Worm (Caenorhabditis elegans): ENCODE data around the gene dnj-14.
A peak's percentile ranks its signal among the peaks of the same experiment; 100 is the strongest.

dnj-14 gene

ce11 chrX:4662293-4662825, 49.2 kb downstream of the dnj-14 start:
- TF ChIP-seq zip-4 (GFP tag; optimal IDR thresholded peaks at IDR 0.05) (peak; percentile 84), nhr-47 (tag; optimal IDR thresholded peaks at IDR 0.05) (peak; percentile 37), lsy-2 (tag; optimal IDR thresholded peaks at IDR 0.05) (peak; percentile 28 to 61), snu-23 (GFP tag; optimal IDR thresholded peaks at IDR 0.05) (peak; percentile 77), nhr-71 (tag; optimal IDR thresholded peaks at IDR 0.05) (peak; percentile 75), grh-1 (GFP tag; IDR thresholded peaks at IDR 0.05) (peak; percentile 54), xbp-1 (tag; optimal IDR thresholded peaks at IDR 0.05) (peak; percentile 66), swsn-7 (tag; optimal IDR thresholded peaks at IDR 0.05) (peak; percentile 49), skn-1 (tag; optimal IDR thresholded peaks at IDR 0.05) (peak; percentile 82), lin-35 (GFP tag; optimal IDR thresholded peaks at IDR 0.05) (peak in 1 of 2 experiments; percentile 36), lir-3 (tag; optimal IDR thresholded peaks at IDR 0.05; ENCODE audit: poor library complexity) (peak; percentile 18), mdl-1 (tag; optimal IDR thresholded peaks at IDR 0.05) (peak in 1 of 2 experiments; percentile 57), elt-3 (tag; optimal IDR thresholded peaks at IDR 0.05) (peak in 3 of 6 experiments; percentile 32 to 50 (median 39)), dsc-1 (tag; optimal IDR thresholded peaks at IDR 0.05) (no peak), dpl-1 (GFP tag; optimal IDR thresholded peaks at IDR 0.05) (peak; percentile 12 to 40 (median 38)), unc-98 (GFP tag; IDR thresholded peaks at IDR 0.05) (no peak), efl-3 (GFP tag; optimal IDR thresholded peaks at IDR 0.05) (no peak), lin-14 (GFP tag; optimal IDR thresholded peaks at IDR 0.05) (peak; percentile 85), unc-30 (tag; optimal IDR thresholded peaks at IDR 0.05) (no peak), nhr-19 (GFP tag; conservative IDR thresholded peaks at IDR 0.05) (peak; percentile 69), irx-1 (tag; optimal IDR thresholded peaks at IDR 0.05) (no peak), blmp-1 (tag; optimal IDR thresholded peaks at IDR 0.05) (peak; percentile 98), nhr-90 (tag; optimal IDR thresholded peaks at IDR 0.05; ENCODE audit: poor library complexity) (peak; percentile 66), mep-1 (tag; optimal IDR thresholded peaks at IDR 0.05) (peak; percentile 80), jun-1 (tag; optimal IDR thresholded peaks at IDR 0.05) (peak; percentile 13), tbx-2 (tag; optimal IDR thresholded peaks at IDR 0.05) (peak; percentile 61), nhr-85 (tag) (peak; percentile 95), C16A3.4 (tag; optimal IDR thresholded peaks at IDR 0.05) (peak; percentile 56), elt-2 (tag; optimal IDR thresholded peaks at IDR 0.05) (peak; percentile 77), efl-1 (optimal IDR thresholded peaks at IDR 0.05) (peak; percentile 31 to 53), efl-1 (GFP tag; optimal IDR thresholded peaks at IDR 0.05 in 1 of 2) (peak in 1 of 2 experiments; percentile 88), nhr-20 (tag; optimal IDR thresholded peaks at IDR 0.05) (peak; percentile 77), mab-9 (GFP tag; IDR thresholded peaks at IDR 0.05) (no peak), ceh-82 (tag; optimal IDR thresholded peaks at IDR 0.05) (peak; percentile 25 to 49 (median 37)), unc-130 (tag; optimal IDR thresholded peaks at IDR 0.05) (peak; percentile 13), rnt-1 (tag; optimal IDR thresholded peaks at IDR 0.05) (peak; percentile 22), nhr-77 (tag; optimal IDR thresholded peaks at IDR 0.05) (peak; percentile 57), pqm-1 (tag; optimal IDR thresholded peaks at IDR 0.05) (peak; percentile 79), lin-13 (GFP tag; optimal IDR thresholded peaks at IDR 0.05) (no peak), nhr-28 (tag; optimal IDR thresholded peaks at IDR 0.05) (no peak)

ce11 chrX:4660268-4660880, 51.2 kb downstream of the dnj-14 start, which contains the start of gene nhr-45:
TSS of gene nhr-45 (minus strand) at chrX:4660318.
- TF ChIP-seq vab-15 (tag; optimal IDR thresholded peaks at IDR 0.05) (no peak), ama-1 (optimal IDR thresholded peaks at IDR 0.05) (no peak), egl-27 (tag; optimal IDR thresholded peaks at IDR 0.05) (no peak), nhr-84 (tag; optimal IDR thresholded peaks at IDR 0.05) (no peak), ceh-82 (tag; optimal IDR thresholded peaks at IDR 0.05) (no peak), lin-14 (GFP tag; optimal IDR thresholded peaks at IDR 0.05) (peak; percentile 33), fos-1 (tag; optimal IDR thresholded peaks at IDR 0.05) (no peak), swsn-7 (tag; optimal IDR thresholded peaks at IDR 0.05) (no peak), efl-1 (optimal IDR thresholded peaks at IDR 0.05) (no peak), efl-1 (GFP tag; optimal IDR thresholded peaks at IDR 0.05 in 1 of 2) (peak in 1 of 2 experiments; percentile 87), mab-9 (GFP tag; IDR thresholded peaks at IDR 0.05) (no peak), ztf-4 (tag; optimal IDR thresholded peaks at IDR 0.05) (no peak), hpl-2 (GFP tag; optimal IDR thresholded peaks at IDR 0.05) (no peak), fkh-10 (GFP tag; optimal IDR thresholded peaks at IDR 0.05) (peak; percentile 61), unc-30 (tag; optimal IDR thresholded peaks at IDR 0.05) (no peak)
